Fruit fly (Drosophila melanogaster) whole organism, embryonic: ENCODE results near the gene Atg8b.
A peak's percentile ranks its signal among the peaks of the same experiment; 100 is the strongest.

ENCODE experiments used
- Adf1 ChIP-seq: fragments of 200-800 bp; sonication (Bioruptor generic); IDR thresholded peaks from 2 replicates; pipeline ENCODE4 v1.3.6; 2022; ENCODE audit warnings: missing biosample characterization, missing genetic modification characterization
- Bgb ChIP-seq: fragments of 200-800 bp; sonication (Bioruptor generic); IDR thresholded peaks from 2 replicates; pipeline ENCODE4 v1.3.6; 2022; ENCODE audit warnings: missing biosample characterization, missing genetic modification characterization; ENCODE audit not compliant: partially characterized antibody
- Blimp-1 ChIP-seq: fragments of 200-800 bp; sonication (Bioruptor generic); optimal IDR thresholded peaks from 3 replicates; lab custom pipeline; 2018; ENCODE audit warnings: missing biosample characterization, missing genetic modification characterization, mild to moderate bottlenecking, moderate library complexity, missing genetic modification reagents
- CG10543 ChIP-seq: fragments of 200-800 bp; sonication (Bioruptor generic); optimal IDR thresholded peaks from 3 replicates; lab custom pipeline; 2017; ENCODE audit warnings: missing biosample characterization, mild to moderate bottlenecking, missing genetic modification characterization, moderate library complexity
- CG12219 ChIP-seq: fragments of 200-800 bp; sonication (Bioruptor generic); optimal IDR thresholded peaks from 3 replicates; lab custom pipeline; 2018; ENCODE audit warnings: missing biosample characterization, mild to moderate bottlenecking, missing genetic modification characterization
- CG12391 ChIP-seq: fragments of 200-800 bp; sonication (Bioruptor generic); optimal IDR thresholded peaks from 3 replicates; lab custom pipeline; 2018; ENCODE audit warnings: missing biosample characterization, mild to moderate bottlenecking, missing genetic modification characterization, moderate library complexity
- CG12769 ChIP-seq: fragments of 200-800 bp; sonication (Bioruptor generic); optimal IDR thresholded peaks from 2 replicates; lab custom pipeline; 2019; ENCODE audit warnings: missing biosample characterization, mild to moderate bottlenecking, missing genetic modification characterization, moderate library complexity
- CG14441 ChIP-seq: fragments of 200-800 bp; sonication (Bioruptor generic); IDR thresholded peaks from 2 replicates; pipeline ENCODE4 v1.3.6; 2022; ENCODE audit warnings: missing biosample characterization, missing genetic modification characterization
- CG18599 ChIP-seq: fragments of 200-800 bp; sonication (Bioruptor generic); optimal IDR thresholded peaks from 3 replicates; lab custom pipeline; 2017; ENCODE audit warnings: missing biosample characterization, missing genetic modification characterization, mild to moderate bottlenecking, moderate library complexity, missing genetic modification reagents
- CG31441 ChIP-seq: fragments of 200-800 bp; sonication (Bioruptor generic); IDR thresholded peaks from 2 replicates; pipeline ENCODE4 v1.3.6; 2022; ENCODE audit warnings: missing biosample characterization, missing genetic modification characterization
- CG3847 ChIP-seq: fragments of 200-800 bp; sonication (Bioruptor generic); IDR thresholded peaks from 2 replicates; pipeline ENCODE4 v1.3.6; 2022; ENCODE audit warnings: missing biosample characterization, missing genetic modification characterization
- CG4328 ChIP-seq: fragments of 200-800 bp; sonication (Bioruptor generic); optimal IDR thresholded peaks from 3 replicates; lab custom pipeline; 2017; ENCODE audit warnings: missing biosample characterization, missing genetic modification reagents, missing genetic modification characterization
- CG5180 ChIP-seq: fragments of 200-800 bp; sonication (Bioruptor generic); optimal IDR thresholded peaks from 3 replicates; lab custom pipeline; 2017; ENCODE audit warnings: missing biosample characterization, missing genetic modification characterization, mild to moderate bottlenecking, moderate library complexity, missing genetic modification reagents
- CG6175 ChIP-seq: fragments of 200-800 bp; sonication (Bioruptor generic); IDR thresholded peaks from 3 replicates; pipeline ENCODE4 v1.3.6; 2022; ENCODE audit warnings: missing biosample characterization, missing genetic modification characterization
- CG6689 ChIP-seq: fragments of 200-800 bp; sonication (Bioruptor generic); IDR thresholded peaks from 2 replicates; pipeline ENCODE4 v1.3.6; 2022; ENCODE audit warnings: missing biosample characterization, missing genetic modification characterization
- CG6791 ChIP-seq: fragments of 200-800 bp; sonication (Bioruptor generic); IDR thresholded peaks from 3 replicates; pipeline ENCODE4 v1.3.6; 2022; ENCODE audit warnings: missing biosample characterization, missing genetic modification characterization; ENCODE audit not compliant: partially characterized antibody
- CG7987 ChIP-seq: fragments of 200-800 bp; sonication (Bioruptor generic); optimal IDR thresholded peaks from 2 replicates; lab custom pipeline; 2018; ENCODE audit warnings: missing biosample characterization, mild to moderate bottlenecking, missing genetic modification characterization, moderate library complexity
- Deaf1 ChIP-seq: fragments of 200-800 bp; optimal IDR thresholded peaks from 3 replicates; lab custom pipeline; 2019; ENCODE audit warnings: missing biosample characterization, mild to moderate bottlenecking, missing genetic modification characterization, moderate library complexity
- Eip74EF ChIP-seq, 2 experiments: fragments of 200-800 bp in 1 of 2; fragments of >200 bp in 1 of 2; sonication (Bioruptor generic) in 1 of 2; optimal IDR thresholded peaks; 2 replicates each; lab custom pipeline; 2017 to 2019; ENCODE audit warnings: missing biosample characterization in 2 of 2, missing genetic modification characterization in 2 of 2, mild to moderate bottlenecking in 1 of 2, moderate library complexity in 1 of 2
- Elba2 ChIP-seq: fragments of 200-800 bp; sonication (Bioruptor generic); optimal IDR thresholded peaks from 3 replicates; lab custom pipeline; 2016; ENCODE audit warnings: missing biosample characterization, missing genetic modification characterization
- Hr78 ChIP-seq, 2 experiments: fragments of 200-800 bp in 1 of 2; fragments of >200 bp in 1 of 2; sonication (Bioruptor generic) in 1 of 2; optimal IDR thresholded peaks; 2 replicates each; lab custom pipeline; 2017 to 2019; ENCODE audit warnings: missing biosample characterization in 2 of 2, missing genetic modification characterization in 2 of 2, mild to moderate bottlenecking in 1 of 2, moderate library complexity in 1 of 2
- Med ChIP-seq: fragments of 200-800 bp; sonication (Bioruptor generic); peaks from one replicate; lab custom pipeline; 2016; ENCODE audit warnings: missing biosample characterization, missing genetic modification characterization, mild to moderate bottlenecking, inconsistent platforms, moderate library complexity
- Pdp1 ChIP-seq, 2 experiments: fragments of 200-800 bp; sonication (Bioruptor generic); optimal IDR thresholded peaks; 3 replicates each; lab custom pipeline; 2016; ENCODE audit warnings: missing biosample characterization in 2 of 2, missing genetic modification characterization in 2 of 2, mild to moderate bottlenecking in 1 of 2, moderate library complexity in 1 of 2
- TFAM ChIP-seq: fragments of 200-800 bp; sonication (Bioruptor generic); optimal IDR thresholded peaks from 2 replicates; lab custom pipeline; 2017; ENCODE audit warnings: missing biosample characterization, missing genetic modification characterization, inconsistent platforms
- abd-A ChIP-seq: fragments of 200-800 bp; sonication (Bioruptor generic); optimal IDR thresholded peaks from 3 replicates; lab custom pipeline; 2019; ENCODE audit warnings: missing biosample characterization, mild to moderate bottlenecking, missing genetic modification characterization, moderate library complexity
- amos ChIP-seq: fragments of 200-800 bp; sonication (Bioruptor generic); IDR thresholded peaks from 2 replicates; pipeline ENCODE4 v1.3.6; 2022; ENCODE audit warnings: missing biosample characterization, missing genetic modification characterization; ENCODE audit not compliant: partially characterized antibody
- ap ChIP-seq: fragments of 200-800 bp; sonication (Bioruptor generic); IDR thresholded peaks from 2 replicates; pipeline ENCODE4 v1.3.6; 2022; ENCODE audit warnings: missing biosample characterization, missing genetic modification characterization
- cg ChIP-seq: fragments of 200-800 bp; sonication (Bioruptor generic); optimal IDR thresholded peaks from 3 replicates; lab custom pipeline; 2019; ENCODE audit warnings: missing biosample characterization, mild to moderate bottlenecking, missing genetic modification characterization, moderate library complexity
- chinmo ChIP-seq: fragments of 200-800 bp; sonication (Bioruptor generic); IDR thresholded peaks from 4 replicates; pipeline ENCODE4 v1.3.6; 2022; ENCODE audit warnings: missing biosample characterization, missing genetic modification characterization; ENCODE audit not compliant: partially characterized antibody
- ci ChIP-seq: fragments of 200-800 bp; sonication (Bioruptor generic); IDR thresholded peaks from 3 replicates; pipeline ENCODE4 v1.3.6; 2022; ENCODE audit warnings: missing biosample characterization, missing genetic modification characterization
- crol ChIP-seq: fragments of 200-800 bp; sonication (Bioruptor generic); IDR thresholded peaks from 2 replicates; pipeline ENCODE4 v1.3.6; 2022; ENCODE audit warnings: missing biosample characterization, missing genetic modification characterization
- cwo ChIP-seq: fragments of 200-800 bp; sonication (Bioruptor generic); optimal IDR thresholded peaks from 3 replicates; lab custom pipeline; 2017; ENCODE audit warnings: missing biosample characterization, missing genetic modification characterization, mild to moderate bottlenecking, moderate library complexity, missing genetic modification reagents
- disco-r ChIP-seq: fragments of 200-800 bp; sonication (Bioruptor generic); optimal IDR thresholded peaks from 2 replicates; lab custom pipeline; 2016; ENCODE audit warnings: missing biosample characterization, missing genetic modification characterization
- ftz-f1 ChIP-seq: fragments of 200-800 bp; sonication (Bioruptor generic); optimal IDR thresholded peaks from 2 replicates; lab custom pipeline; 2016; ENCODE audit warnings: missing biosample characterization, missing genetic modification characterization
- gce ChIP-seq: fragments of 200-800 bp; sonication (Bioruptor generic); IDR thresholded peaks from 3 replicates; pipeline ENCODE4 v1.3.6; 2022; ENCODE audit warnings: missing biosample characterization, missing genetic modification characterization
- kni ChIP-seq: fragments of 200-800 bp; sonication (Bioruptor generic); optimal IDR thresholded peaks from 3 replicates; lab custom pipeline; 2017; ENCODE audit warnings: mild to moderate bottlenecking, missing biosample characterization, missing genetic modification reagents, missing genetic modification characterization
- lab ChIP-seq: fragments of 200-800 bp; sonication (Bioruptor generic); optimal IDR thresholded peaks from 3 replicates; lab custom pipeline; 2017; ENCODE audit warnings: missing biosample characterization, missing genetic modification characterization, mild to moderate bottlenecking, moderate library complexity, missing genetic modification reagents
- mld ChIP-seq: fragments of 200-800 bp; sonication (Bioruptor generic); IDR thresholded peaks from 3 replicates; pipeline ENCODE4 v1.3.6; 2022; ENCODE audit warnings: missing biosample characterization, missing genetic modification characterization; ENCODE audit not compliant: partially characterized antibody
- rib ChIP-seq: fragments of 200-800 bp; sonication (Bioruptor generic); IDR thresholded peaks from 2 replicates; pipeline ENCODE4 v1.3.6; 2022; ENCODE audit warnings: missing biosample characterization, missing genetic modification characterization
- sd ChIP-seq: fragments of 200-800 bp; sonication (Bioruptor generic); optimal IDR thresholded peaks from 3 replicates; lab custom pipeline; 2018; ENCODE audit warnings: missing biosample characterization, mild to moderate bottlenecking, missing genetic modification characterization, moderate library complexity
- sens ChIP-seq: fragments of 200-800 bp; sonication (Bioruptor generic); peaks from one replicate; lab custom pipeline; 2016; ENCODE audit warnings: missing biosample characterization, missing genetic modification characterization
- shn ChIP-seq: fragments of 200-800 bp; sonication (Bioruptor generic); optimal IDR thresholded peaks from 3 replicates; lab custom pipeline; 2016; ENCODE audit warnings: missing biosample characterization, missing genetic modification characterization
- sug ChIP-seq: fragments of 200-800 bp; optimal IDR thresholded peaks from 2 replicates; lab custom pipeline; 2019; ENCODE audit warnings: missing biosample characterization, mild to moderate bottlenecking, missing genetic modification characterization, moderate library complexity
- tap ChIP-seq: fragments of 200-800 bp; optimal IDR thresholded peaks from 3 replicates; lab custom pipeline; 2019; ENCODE audit warnings: missing biosample characterization, mild to moderate bottlenecking, missing genetic modification characterization, moderate library complexity
- z ChIP-seq: fragments of 200-800 bp; sonication (Bioruptor generic); IDR thresholded peaks from 3 replicates; pipeline ENCODE4 v1.3.6; 2022; ENCODE audit warnings: missing biosample characterization, missing genetic modification characterization

Atg8b gene

dm6 chr3R:17707799-17708198, 17.1 kb downstream of the Atg8b start (continued):
- no peak for TF ChIP-seq Bgb (GFP tag; lab: Robert Waterston, UW)

DNA sequence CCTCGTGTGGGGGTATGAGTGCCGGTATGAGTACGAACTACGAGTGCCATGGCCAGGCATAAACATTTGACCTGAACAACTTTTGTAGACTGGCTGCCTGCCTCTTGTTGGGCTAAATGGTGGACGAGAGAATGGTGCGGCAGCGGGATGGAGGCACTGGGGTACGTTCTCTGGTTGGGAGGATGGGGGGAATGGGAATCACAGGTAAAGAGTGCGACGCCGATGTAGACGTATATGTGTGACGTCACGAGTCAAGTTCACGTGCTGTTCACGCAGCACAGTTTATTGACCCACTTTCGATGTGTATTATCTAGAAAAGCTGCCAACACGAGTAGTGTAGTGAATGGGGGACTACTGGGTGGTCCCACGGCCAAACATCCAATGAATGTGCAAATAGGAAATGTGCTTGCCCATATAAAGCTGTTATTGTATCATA, 17.9 kb downstream of the Atg8b start:
- peak; percentile 49 for TF ChIP-seq sd
- peak; percentile 12 for TF ChIP-seq shn (GFP tag; lab: Kevin White, UChicago)
- TF ChIP-seq CG10543 (GFP tag; lab: Kevin White, UChicago) = peak; percentile 65
- TF ChIP-seq CG7987 = peak; percentile 85
- TF ChIP-seq CG6175 = 0 out of 3 replicates have a peak, but pooled peaks have one; percentile 35
- TF ChIP-seq Eip74EF (GFP tag; optimal IDR thresholded peaks at IDR 0.05; lab: Kevin White, UChicago) = peak in 1 of 2 experiments; percentile 24
- no peak for TF ChIP-seq CG6791
- TF ChIP-seq mld = 0 out of 3 replicates have a peak, but pooled peaks have one; percentile 9
- peak; percentile 44 for TF ChIP-seq CG5180 (GFP tag; lab: Kevin White, UChicago)
- peak; percentile 19 for TF ChIP-seq cg
- 0 out of 3 replicates have a peak, but pooled peaks have one; percentile 50 for TF ChIP-seq ci (GFP tag; lab: Robert Waterston, UW)
- TF ChIP-seq Adf1 (GFP tag; lab: Robert Waterston, UW) = peak; percentile 21; the same call in 1 of the 2 replicates
- peak; percentile 4 for TF ChIP-seq tap (tag; lab: Kevin White, UChicago)
- TF ChIP-seq gce (GFP tag; lab: Robert Waterston, UW) = 0 out of 3 replicates have a peak, but pooled peaks have one; percentile 27
- peak; percentile 6 for TF ChIP-seq disco-r
- no peak for TF ChIP-seq CG6689
- no peak for TF ChIP-seq Elba2
- TF ChIP-seq TFAM (GFP tag; lab: Kevin White, UChicago) = no peak
- TF ChIP-seq crol (GFP tag; lab: Robert Waterston, UW) = peak; percentile 91
- TF ChIP-seq CG3847 = 0 out of 2 replicates have a peak, but pooled peaks have one; percentile 5
- 0 out of 3 replicates have a peak, but pooled peaks have one; percentile 34 for TF ChIP-seq z (GFP tag; lab: Robert Waterston, UW)
- TF ChIP-seq Deaf1 = peak; percentile 36
- peak; percentile 22; the same call in 1 of the 2 replicates for TF ChIP-seq amos
- peak; percentile 48 for TF ChIP-seq kni
- TF ChIP-seq Pdp1 (GFP tag; optimal IDR thresholded peaks at IDR 0.05; lab: Kevin White, UChicago) = peak in 1 of 2 experiments; percentile 57
- TF ChIP-seq CG12219 (GFP tag; lab: Kevin White, UChicago) = no peak
- TF ChIP-seq CG31441 = no peak
- peak; percentile 26 for TF ChIP-seq CG18599 (GFP tag; lab: Kevin White, UChicago)
- 0 out of 4 replicates have a peak, but pooled peaks have one; percentile 42 for TF ChIP-seq chinmo (GFP tag; lab: Robert Waterston, UW)
- TF ChIP-seq CG12769 (tag; lab: Kevin White, UChicago) = peak; percentile 90
- TF ChIP-seq CG14441 (GFP tag; lab: Robert Waterston, UW) = no peak
- peak; percentile 28 for TF ChIP-seq abd-A (tag; lab: Kevin White, UChicago)
- no peak for TF ChIP-seq ap (GFP tag; lab: Robert Waterston, UW)
- TF ChIP-seq cwo (GFP tag; lab: Kevin White, UChicago) = peak; percentile 98
- peak; percentile 65; the same call in 1 of the 2 replicates for TF ChIP-seq rib (GFP tag; lab: Robert Waterston, UW)
- peak in 1 of 2 experiments; percentile 78 for TF ChIP-seq Hr78 (GFP tag; optimal IDR thresholded peaks at IDR 0.05; lab: Kevin White, UChicago)
- TF ChIP-seq CG12391 (tag; lab: Kevin White, UChicago) = no peak
- TF ChIP-seq lab (GFP tag; lab: Kevin White, UChicago) = peak; percentile 54
- peak; percentile 9 for TF ChIP-seq Blimp-1 (GFP tag; lab: Kevin White, UChicago)
- peak; percentile 68 for TF ChIP-seq sens
- TF ChIP-seq CG4328 (GFP tag; lab: Kevin White, UChicago) = no peak
- TF ChIP-seq ftz-f1 (GFP tag; lab: Kevin White, UChicago) = peak; percentile 83
- peak; percentile 88 for TF ChIP-seq Med
- peak; percentile 14 for TF ChIP-seq sug (tag; lab: Kevin White, UChicago)
